Worm (Caenorhabditis elegans) whole organism, late embryonic: Measurements from ENCODE around the gene ZC404.15.

Experiments used
- C08G9.2 ChIP-seq: sonication (generic microtip); optimal IDR thresholded peaks from 2 replicates; lab custom pipeline; 2016; ENCODE audit warnings: mild to moderate bottlenecking, missing genetic modification characterization, moderate library complexity, missing compliant biosample characterization
- F13H6.1 ChIP-seq: sonication (generic microtip); optimal IDR thresholded peaks from 2 replicates; lab custom pipeline; 2016; ENCODE audit warnings: missing genetic modification characterization, missing compliant biosample characterization
- K02D7.2 ChIP-seq: sonication (generic microtip); optimal IDR thresholded peaks from 2 replicates; lab custom pipeline; 2017; ENCODE audit warnings: mild to moderate bottlenecking, missing genetic modification characterization, missing compliant biosample characterization
- T23F11.4 ChIP-seq: fragments of 200-800 bp; sonication (Bioruptor generic); optimal IDR thresholded peaks from 2 replicates; lab custom pipeline; 2018; ENCODE audit warnings: mild to moderate bottlenecking, missing genetic modification characterization, missing compliant biosample characterization
- ahr-1 ChIP-seq: sonication (generic microtip); optimal IDR thresholded peaks from 2 replicates; lab custom pipeline; 2016; ENCODE audit warnings: missing genetic modification characterization, missing compliant biosample characterization
- ceh-18 ChIP-seq: sonication (generic microtip); optimal IDR thresholded peaks from 2 replicates; lab custom pipeline; 2016; ENCODE audit warnings: missing genetic modification characterization, missing compliant biosample characterization
- ceh-30 ChIP-seq: fragments of 150-350 bp; optimal IDR thresholded peaks from 2 replicates; lab custom pipeline; 2014; ENCODE audit warnings: missing biosample characterization, missing genetic modification characterization
- ceh-34 ChIP-seq: sonication (generic microtip); optimal IDR thresholded peaks from 2 replicates; lab custom pipeline; 2016; ENCODE audit warnings: mild to moderate bottlenecking, missing genetic modification characterization, missing compliant biosample characterization
- ceh-45 ChIP-seq: fragments of 200-800 bp; sonication (Bioruptor generic); IDR thresholded peaks from 2 replicates; pipeline ENCODE4 v1.3.6; 2022; ENCODE audit warnings: missing genetic modification reagents, missing genetic modification characterization, missing compliant biosample characterization
- ceh-48 ChIP-seq: sonication (generic microtip); optimal IDR thresholded peaks from 2 replicates; lab custom pipeline; 2016; ENCODE audit warnings: missing genetic modification characterization, inconsistent platforms, missing compliant biosample characterization
- ceh-6 ChIP-seq: fragments of 200-800 bp; sonication (Bioruptor generic); optimal IDR thresholded peaks from 2 replicates; lab custom pipeline; 2018; ENCODE audit warnings: mild to moderate bottlenecking, missing genetic modification characterization, missing compliant biosample characterization
- ceh-9 ChIP-seq: sonication (generic microtip); optimal IDR thresholded peaks from 2 replicates; lab custom pipeline; 2016; ENCODE audit warnings: mild to moderate bottlenecking, missing genetic modification characterization, inconsistent platforms, missing compliant biosample characterization
- che-1 ChIP-seq: sonication (generic microtip); optimal IDR thresholded peaks from 2 replicates; lab custom pipeline; 2016; ENCODE audit warnings: mild to moderate bottlenecking, missing genetic modification characterization, missing compliant biosample characterization
- elt-2 ChIP-seq: sonication (generic microtip); optimal IDR thresholded peaks from 2 replicates; lab custom pipeline; 2016; ENCODE audit warnings: missing genetic modification reagents, missing genetic modification characterization, missing compliant biosample characterization
- elt-4 ChIP-seq: sonication (generic microtip); optimal IDR thresholded peaks from 2 replicates; lab custom pipeline; 2016; ENCODE audit warnings: missing genetic modification characterization, missing compliant biosample characterization
- ets-4 ChIP-seq: sonication (generic microtip); optimal IDR thresholded peaks from 2 replicates; lab custom pipeline; 2016; ENCODE audit warnings: missing genetic modification characterization, missing compliant biosample characterization
- eyg-1 ChIP-seq: sonication (generic microtip); optimal IDR thresholded peaks from 2 replicates; lab custom pipeline; 2016; ENCODE audit warnings: missing genotype, missing genetic modification characterization, missing compliant biosample characterization
- fkh-6 ChIP-seq: sonication (generic microtip); optimal IDR thresholded peaks from 2 replicates; lab custom pipeline; 2016; ENCODE audit warnings: missing genetic modification characterization, missing compliant biosample characterization
- hlh-30 ChIP-seq: sonication (generic microtip); optimal IDR thresholded peaks from 2 replicates; lab custom pipeline; 2017; ENCODE audit warnings: antibody characterized with exemption, missing genetic modification characterization, missing compliant biosample characterization; ENCODE audit not compliant: insufficient read depth
- hlh-6 ChIP-seq: sonication (generic microtip); optimal IDR thresholded peaks from 2 replicates; lab custom pipeline; 2016; ENCODE audit warnings: missing genotype, missing genetic modification characterization, missing compliant biosample characterization
- lim-6 ChIP-seq: sonication (generic microtip); optimal IDR thresholded peaks from 2 replicates; lab custom pipeline; 2016; ENCODE audit warnings: missing genetic modification characterization, missing compliant biosample characterization
- lin-11 ChIP-seq: fragments of 200-800 bp; sonication (Bioruptor generic); optimal IDR thresholded peaks from 2 replicates; lab custom pipeline; 2018; ENCODE audit warnings: mild to moderate bottlenecking, missing genetic modification characterization, missing compliant biosample characterization
- madf-2 ChIP-seq: sonication (generic microtip); optimal IDR thresholded peaks from 2 replicates; lab custom pipeline; 2017; ENCODE audit warnings: missing genetic modification characterization, missing compliant biosample characterization
- mec-3 ChIP-seq: sonication (generic microtip); optimal IDR thresholded peaks from 2 replicates; lab custom pipeline; 2016; ENCODE audit warnings: borderline replicate concordance, missing genetic modification characterization, missing compliant biosample characterization
- nfya-1 ChIP-seq: sonication (generic microtip); optimal IDR thresholded peaks from 2 replicates; lab custom pipeline; 2017; ENCODE audit warnings: missing genetic modification characterization, mild to moderate bottlenecking, missing compliant biosample characterization, antibody characterized with exemption, moderate library complexity
- nhr-232 ChIP-seq: sonication (generic microtip); optimal IDR thresholded peaks from 2 replicates; lab custom pipeline; 2016; ENCODE audit warnings: missing genetic modification characterization, missing compliant biosample characterization
- npax-4 ChIP-seq: sonication (generic microtip); optimal IDR thresholded peaks from 2 replicates; lab custom pipeline; 2016; ENCODE audit warnings: missing genetic modification characterization, missing compliant biosample characterization
- odd-2 ChIP-seq: sonication (generic microtip); optimal IDR thresholded peaks from 2 replicates; lab custom pipeline; 2017; ENCODE audit warnings: antibody characterized with exemption, mild to moderate bottlenecking, missing genetic modification characterization, missing compliant biosample characterization
- pax-1 ChIP-seq: fragments of 150-350 bp; optimal IDR thresholded peaks from 2 replicates; lab custom pipeline; 2014; ENCODE audit warnings: missing biosample characterization, missing genetic modification characterization
- pha-2 ChIP-seq: sonication (generic microtip); optimal IDR thresholded peaks from 2 replicates; lab custom pipeline; 2017; ENCODE audit warnings: mild to moderate bottlenecking, missing genetic modification characterization, missing compliant biosample characterization
- pqm-1 ChIP-seq: sonication (generic microtip); optimal IDR thresholded peaks from 2 replicates; lab custom pipeline; 2016; ENCODE audit warnings: missing genetic modification characterization, missing compliant biosample characterization
- pros-1 ChIP-seq: fragments of 150-350 bp; optimal IDR thresholded peaks from 2 replicates; lab custom pipeline; 2014; ENCODE audit warnings: missing biosample characterization, missing genetic modification reagents, missing genetic modification characterization
- ref-2 ChIP-seq: sonication (generic microtip); optimal IDR thresholded peaks from 2 replicates; lab custom pipeline; 2016; ENCODE audit warnings: missing genetic modification characterization, missing compliant biosample characterization
- rnt-1 ChIP-seq: sonication (generic microtip); optimal IDR thresholded peaks from 2 replicates; lab custom pipeline; 2016; ENCODE audit warnings: missing genetic modification characterization, missing compliant biosample characterization
- sox-2 ChIP-seq: fragments of 200-800 bp; sonication (Bioruptor generic); IDR thresholded peaks from 2 replicates; pipeline ENCODE4 v1.3.6; 2022; ENCODE audit warnings: missing genetic modification reagents, missing genetic modification characterization, missing compliant biosample characterization
- unc-3 ChIP-seq, 2 experiments: fragments of 200-800 bp in 1 of 2; sonication (Bioruptor generic) in 1 of 2; sonication (generic microtip) in 1 of 2; conservative IDR thresholded peaks in 1 of 2; optimal IDR thresholded peaks in 1 of 2; 2 replicates each; pipeline versions ENCODE4 v1.3.6 to Lab custom; 2016 to 2022; ENCODE audit warnings: missing compliant biosample characterization in 2 of 2, missing genetic modification characterization in 2 of 2, missing genetic modification reagents in 1 of 2
- unc-42 ChIP-seq: sonication (generic microtip); optimal IDR thresholded peaks from 2 replicates; lab custom pipeline; 2016; ENCODE audit warnings: missing genotype, missing genetic modification characterization, missing compliant biosample characterization
- unc-55 ChIP-seq: sonication (generic microtip); optimal IDR thresholded peaks from 2 replicates; lab custom pipeline; 2017; ENCODE audit warnings: missing biosample characterization, missing genetic modification reagents, missing genetic modification characterization
- ztf-16 ChIP-seq: sonication (generic microtip); optimal IDR thresholded peaks from 2 replicates; lab custom pipeline; 2017; ENCODE audit warnings: missing genetic modification characterization, missing compliant biosample characterization

Gene ZC404.15

DNA sequence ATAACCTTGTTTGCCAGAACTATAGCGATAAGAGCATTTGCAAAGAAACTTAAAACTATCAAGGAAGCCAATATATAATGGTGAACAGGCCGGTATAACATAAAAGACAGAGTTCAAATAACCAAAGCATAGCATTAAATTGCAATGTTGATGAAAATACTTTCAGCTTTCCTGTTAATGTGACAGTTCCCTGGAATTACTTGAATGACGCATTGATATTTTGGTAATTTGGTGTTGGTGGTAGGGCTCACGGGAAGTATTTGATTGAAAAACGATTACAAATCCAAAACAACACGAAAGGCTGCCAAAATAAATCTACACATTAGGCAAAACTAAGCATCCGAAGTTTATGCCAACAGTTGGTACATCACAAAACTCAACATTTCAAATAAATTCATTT is 28.7 kb downstream of the ZC404.15 start, which contains the start of gene dmsr-16:
Gene dmsr-16, minus strand, starts transcription at position 101 of the 400 bp plus-strand sequence.
- TF ChIP-seq che-1 (tag; lab: Kevin White, UChicago): no peak

DNA sequence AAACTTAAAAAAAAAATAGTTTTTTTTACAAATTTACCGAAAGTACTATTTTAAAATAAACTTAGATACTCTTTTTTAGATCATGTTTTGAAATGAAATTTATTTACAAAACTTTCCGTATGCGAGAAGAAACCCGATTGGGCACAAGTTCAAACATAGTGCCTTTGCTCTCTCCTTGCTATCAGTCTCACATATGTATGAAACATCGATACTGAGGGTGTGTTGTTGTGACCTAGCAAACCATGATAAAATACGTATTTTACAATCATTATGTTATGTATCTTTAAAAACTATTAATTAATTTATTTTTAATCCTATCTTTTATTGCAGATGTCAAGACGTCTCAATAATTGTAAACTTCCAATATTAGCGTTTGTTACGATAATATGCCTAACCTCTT is 29.8 kb downstream of the ZC404.15 start:
- TF ChIP-seq elt-2 (tag; lab: Kevin White, UChicago) (peak; percentile 17), pax-1 (no peak)

DNA sequence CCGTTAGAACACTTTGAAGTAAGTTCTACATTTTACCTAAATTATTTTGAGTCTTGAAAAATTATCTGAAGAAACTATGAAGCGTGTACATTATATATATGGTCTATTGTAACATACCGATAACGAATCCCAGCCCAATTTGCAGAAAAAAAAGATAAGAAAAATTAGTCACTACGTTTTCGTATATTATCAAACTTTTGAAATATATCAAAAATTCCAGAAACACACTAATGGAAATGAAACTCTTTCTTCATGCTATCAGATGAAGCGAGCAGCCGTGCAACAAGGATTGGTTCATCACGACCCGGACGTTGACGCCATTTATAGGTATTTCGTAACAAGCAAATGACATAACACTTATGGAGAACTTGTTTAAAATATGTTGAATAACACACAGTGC is 31.6 kb downstream of the ZC404.15 start:
- TF ChIP-seq elt-2 (tag; lab: Kevin White, UChicago) (peak; percentile 53), T23F11.4 (GFP tag; lab: Kevin White, UChicago) (no peak), ceh-34 (no peak)

DNA sequence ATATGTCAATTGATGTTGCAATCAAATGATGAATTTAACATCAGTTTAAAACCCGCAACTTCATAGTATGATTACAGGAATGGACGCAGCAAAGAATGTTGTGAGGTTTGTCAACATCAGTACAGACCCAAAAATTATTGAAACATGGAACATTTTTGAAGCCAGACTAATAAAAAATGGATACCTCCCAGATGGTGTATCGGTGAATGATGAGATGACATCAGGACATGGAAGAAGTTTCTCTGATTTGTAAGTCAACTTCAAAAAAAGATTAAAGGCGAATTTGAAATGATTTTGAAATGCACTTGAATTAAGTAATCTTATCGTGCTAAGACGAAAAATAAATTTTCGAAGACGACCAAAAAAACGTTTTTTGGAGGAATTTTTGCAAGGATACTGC is 33.6 kb downstream of the ZC404.15 start:
- TF ChIP-seq fkh-6 (no peak), lim-6 (tag; lab: Kevin White, UChicago) (no peak)

DNA sequence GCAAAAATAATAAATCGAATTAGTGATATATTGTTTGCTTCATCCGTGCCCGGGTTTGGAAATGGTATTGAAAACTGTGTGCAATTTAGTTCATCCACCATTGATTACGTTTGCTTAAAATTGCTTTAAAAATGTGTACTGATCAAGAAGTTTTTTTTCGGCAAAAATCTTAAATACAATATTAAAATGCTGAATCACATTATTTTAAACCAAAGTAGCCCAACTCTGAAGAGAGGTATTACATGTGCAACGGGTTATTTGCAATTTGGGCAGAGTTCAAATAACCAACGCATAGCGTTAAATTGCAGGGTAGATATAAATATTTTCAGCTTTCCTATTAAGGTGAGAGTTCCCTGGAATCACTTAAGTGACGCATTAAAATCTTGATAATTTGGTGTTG is 36.9 kb downstream of the ZC404.15 start, which contains the start of gene dmsr-14:
Gene dmsr-14, minus strand, starts transcription at position 101 of the 400 bp plus-strand sequence.
- TF ChIP-seq madf-2 (tag; lab: Kevin White, UChicago) (no peak), pros-1 (tag; lab: Kevin White, UChicago) (no peak), ceh-45 (no peak), ets-4 (no peak), T23F11.4 (GFP tag; lab: Kevin White, UChicago) (no peak), ceh-18 (tag; lab: Kevin White, UChicago) (no peak), K02D7.2 (tag; lab: Kevin White, UChicago) (no peak), sox-2 (no peak), C08G9.2 (tag; lab: Kevin White, UChicago) (no peak)

DNA sequence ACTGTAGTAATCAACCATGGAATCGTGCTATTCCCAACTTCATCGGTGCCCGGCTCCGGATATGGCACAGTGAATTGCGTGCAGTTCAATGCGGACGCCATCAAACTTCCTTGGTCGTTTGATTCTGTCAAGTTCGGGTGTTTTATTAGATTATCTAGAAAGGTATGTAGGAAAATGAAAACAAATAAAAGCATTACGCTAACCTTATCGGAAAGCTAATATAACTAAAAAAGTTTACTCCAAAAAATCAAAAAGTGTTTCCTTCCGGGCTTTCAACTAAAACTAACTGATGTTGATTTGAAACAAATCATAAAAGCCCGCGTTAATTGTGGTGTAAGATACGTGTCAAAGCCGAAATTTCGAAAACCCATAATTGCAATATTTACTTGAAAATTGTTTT is 39.5 kb downstream of the ZC404.15 start, which contains the start of gene dmsr-13:
Gene dmsr-13, minus strand, starts transcription at position 101 of the 400 bp plus-strand sequence.
- no peak for TF ChIP-seq unc-55 (GFP tag; lab: Kevin White, UChicago)
- TF ChIP-seq pax-1: no peak
- TF ChIP-seq npax-4: no peak
- TF ChIP-seq elt-2 (tag; lab: Kevin White, UChicago): no peak
- TF ChIP-seq pros-1 (tag; lab: Kevin White, UChicago): no peak
- TF ChIP-seq lin-11: no peak
- TF ChIP-seq lim-6 (tag; lab: Kevin White, UChicago): no peak
- TF ChIP-seq ceh-30: no peak
- TF ChIP-seq K02D7.2 (tag; lab: Kevin White, UChicago): no peak
- TF ChIP-seq pqm-1 (tag; lab: Kevin White, UChicago): no peak
- TF ChIP-seq F13H6.1 (tag; lab: Kevin White, UChicago): no peak
- TF ChIP-seq unc-3 (GFP tag; conservative IDR thresholded peaks at IDR 0.05; lab: Robert Waterston, UW): no peak
- no peak for TF ChIP-seq unc-3 (tag; optimal IDR thresholded peaks at IDR 0.05; lab: Kevin White, UChicago)
- TF ChIP-seq eyg-1 (tag; lab: Kevin White, UChicago): no peak
- TF ChIP-seq odd-2 (tag; lab: Kevin White, UChicago): no peak
- TF ChIP-seq, all 69 proteins: peak for 0

DNA sequence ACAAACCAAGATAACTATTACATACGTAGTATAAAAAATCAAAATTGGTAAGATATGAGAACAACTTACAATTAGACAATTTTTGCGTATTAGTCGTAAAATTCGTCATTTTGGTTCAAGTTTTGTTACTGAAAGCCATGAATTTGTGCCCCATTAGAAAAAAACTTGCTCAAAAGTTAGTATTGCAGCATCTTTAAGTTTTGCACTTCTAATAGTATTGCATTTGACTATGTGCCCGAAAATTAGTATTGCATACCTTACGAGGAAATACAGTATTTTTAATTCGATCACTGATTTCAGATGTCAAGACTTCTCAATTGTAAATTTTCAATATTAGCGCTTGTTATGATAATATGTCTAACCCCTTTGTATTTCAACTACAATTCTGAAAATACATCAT is 41.2 kb downstream of the ZC404.15 start, which contains the start of gene T15B7.8:
Gene T15B7.8, plus strand, starts transcription at position 301 of the 400 bp plus-strand sequence.
- TF ChIP-seq unc-42 (tag; lab: Kevin White, UChicago) (no peak), F13H6.1 (tag; lab: Kevin White, UChicago) (no peak), unc-55 (GFP tag; lab: Kevin White, UChicago) (no peak), ceh-30 (no peak), ceh-9 (no peak), ztf-16 (no peak), mec-3 (no peak), ahr-1 (tag; lab: Kevin White, UChicago) (no peak), ceh-48 (no peak), nhr-232 (tag; lab: Kevin White, UChicago) (no peak), rnt-1 (tag; lab: Kevin White, UChicago) (no peak), ceh-6 (GFP tag; lab: Kevin White, UChicago) (no peak), pha-2 (no peak), hlh-30 (tag; lab: Kevin White, UChicago) (no peak), elt-4 (tag; lab: Kevin White, UChicago) (no peak), hlh-6 (tag; lab: Kevin White, UChicago) (no peak), ref-2 (no peak), nfya-1 (tag; lab: Kevin White, UChicago) (no peak)
